Worm (Caenorhabditis elegans): ENCODE measurements around the gene sipa-1.

DNA sequence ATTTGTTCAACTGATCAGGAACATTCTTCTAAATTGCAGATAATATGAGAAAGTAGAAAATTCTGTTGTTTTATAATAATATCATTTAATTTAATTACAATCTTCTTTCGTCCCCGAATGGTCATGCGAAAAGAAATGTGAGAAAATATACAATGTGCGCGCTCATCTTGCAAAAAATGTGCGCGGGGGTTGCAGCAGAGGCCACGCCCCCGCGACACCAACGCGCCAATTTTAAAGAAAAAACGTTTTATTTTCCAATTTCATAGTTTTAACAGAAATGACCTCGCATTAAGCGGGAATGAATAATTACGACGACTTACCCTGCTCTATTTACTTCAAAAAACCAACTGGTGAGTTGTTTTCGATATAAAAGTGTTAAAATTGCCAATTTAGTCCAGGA is 26.6 kb downstream of the sipa-1 start, which contains the start of gene sas-5:
- TF ChIP-seq ztf-29 (GFP tag; IDR thresholded peaks at IDR 0.05) (peak; percentile 60), tab-1 (GFP tag; IDR thresholded peaks at IDR 0.05) (peak; percentile 86), ztf-23 (GFP tag; IDR thresholded peaks at IDR 0.05) (peak; percentile 91), cog-1 (tag; optimal IDR thresholded peaks at IDR 0.05) (peak; percentile 45), ref-1 (GFP tag; conservative IDR thresholded peaks at IDR 0.05) (peak; percentile 53; the same call in 1 of the 2 replicates), flt-1 (GFP tag; IDR thresholded peaks at IDR 0.05) (peak; percentile 92), klf-2 (GFP tag; conservative IDR thresholded peaks at IDR 0.05) (peak; percentile 85)
